Worm (Caenorhabditis elegans): Measurements from ENCODE around the gene rla-2.
A peak's percentile ranks its signal among the peaks of the same experiment; 100 is the strongest.

Gene rla-2

DNA sequence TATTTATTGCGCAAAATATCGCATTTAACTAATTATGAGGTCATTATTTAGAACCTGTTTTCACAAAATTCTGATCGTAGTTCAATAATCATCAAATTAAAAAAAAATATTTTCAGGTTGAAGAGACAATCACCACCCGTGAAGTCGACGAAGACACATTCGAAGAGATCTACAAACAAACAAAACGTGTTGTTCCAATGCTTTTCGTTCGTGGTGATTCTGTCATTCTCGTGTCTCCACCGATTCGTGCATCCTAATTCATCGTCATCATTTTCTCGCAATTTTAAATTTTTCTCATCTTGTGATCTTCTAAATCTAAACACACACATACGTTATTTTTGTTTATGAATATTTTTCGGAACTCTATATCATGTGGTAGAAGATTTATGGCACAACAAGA, 18.7 kb upstream of the rla-2 start (continued):
- TF ChIP-seq bed-2 (GFP tag; IDR thresholded peaks at IDR 0.05) (no peak), snpc-4 (GFP tag; optimal IDR thresholded peaks at IDR 0.05) (no peak), snpc-4 (tag; optimal IDR thresholded peaks at IDR 0.05) (no peak), xnd-1 (tag; optimal IDR thresholded peaks at IDR 0.05) (no peak), egrh-3 (GFP tag; IDR thresholded peaks at IDR 0.05) (no peak), efl-1 (GFP tag; optimal IDR thresholded peaks at IDR 0.05) (no peak), ceh-91 (GFP tag; IDR thresholded peaks at IDR 0.05) (no peak), ztf-26 (tag; optimal IDR thresholded peaks at IDR 0.05) (no peak), cebp-1 (GFP tag; IDR thresholded peaks at IDR 0.05) (no peak), cebp-1 (tag; optimal IDR thresholded peaks at IDR 0.05) (peak; percentile 56), snpc-1.1 (tag; optimal IDR thresholded peaks at IDR 0.05; ENCODE audit: insufficient read depth) (no peak), lsl-1 (GFP tag; optimal IDR thresholded peaks at IDR 0.05) (no peak), tbx-9 (tag; optimal IDR thresholded peaks at IDR 0.05; ENCODE audit: borderline replicate concordance) (no peak), bed-1 (GFP tag; IDR thresholded peaks at IDR 0.05) (no peak), chd-7 (tag; optimal IDR thresholded peaks at IDR 0.05) (no peak), unc-62 (GFP tag; optimal IDR thresholded peaks at IDR 0.05) (no peak), ztf-22 (GFP tag; optimal IDR thresholded peaks at IDR 0.05) (no peak), attf-3 (GFP tag; conservative IDR thresholded peaks at IDR 0.05) (no peak), lir-1 (GFP tag; conservative IDR thresholded peaks at IDR 0.05) (no peak), die-1 (tag; optimal IDR thresholded peaks at IDR 0.05) (no peak), F49E8.2 (tag; optimal IDR thresholded peaks at IDR 0.05; ENCODE audit: insufficient read depth) (no peak), rec-8 (tag; optimal IDR thresholded peaks at IDR 0.05) (no peak), tbp1 (GFP tag; optimal IDR thresholded peaks at IDR 0.05) (no peak), nfya-1 (tag; optimal IDR thresholded peaks at IDR 0.05; ENCODE audit: borderline replicate concordance, insufficient read depth) (no peak), snpc-1.3 (tag; optimal IDR thresholded peaks at IDR 0.05; ENCODE audit: insufficient read depth) (no peak), athp-1 (tag; optimal IDR thresholded peaks at IDR 0.05) (no peak), hlh-26 (GFP tag; conservative IDR thresholded peaks at IDR 0.05) (no peak), nhr-80 (tag; optimal IDR thresholded peaks at IDR 0.05) (no peak)

DNA sequence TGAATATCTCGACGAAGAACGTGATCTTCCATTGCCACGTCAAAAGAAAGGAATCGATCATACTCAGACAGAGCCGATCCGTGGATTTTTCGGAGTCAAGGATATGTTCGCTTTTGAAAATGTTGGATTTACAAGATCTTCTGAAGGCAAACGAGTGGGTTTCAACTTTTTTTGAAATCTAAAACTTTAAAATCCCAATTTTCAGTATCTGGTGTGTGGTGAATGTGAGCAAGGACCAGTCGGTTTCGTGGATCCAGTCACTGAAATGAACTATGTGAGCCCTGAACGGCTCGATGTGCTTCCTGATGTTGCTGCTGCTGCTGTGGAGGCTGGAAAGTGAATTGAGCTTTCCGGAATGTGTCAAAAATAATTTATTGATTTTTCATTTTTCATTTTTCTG, 16.8 kb upstream of the rla-2 start, which contains the start of gene lsm-3:
Gene lsm-3, plus strand, starts transcription at position 301 of the 400 bp plus-strand sequence.
- TF ChIP-seq C17E4.6 (GFP tag; IDR thresholded peaks at IDR 0.05): no peak
- TF ChIP-seq ztf-6 (GFP tag; IDR thresholded peaks at IDR 0.05): no peak
- TF ChIP-seq B0035.1 (tag; optimal IDR thresholded peaks at IDR 0.05): no peak
- no peak for TF ChIP-seq nhr-90 (tag; optimal IDR thresholded peaks at IDR 0.05)
- no peak for TF ChIP-seq chd-7 (tag; optimal IDR thresholded peaks at IDR 0.05)
- no peak for TF ChIP-seq snpc-3.4 (tag; optimal IDR thresholded peaks at IDR 0.05)
- no peak for TF ChIP-seq ama-1 (optimal IDR thresholded peaks at IDR 0.05)
- no peak for TF ChIP-seq ama-1 (GFP tag; optimal IDR thresholded peaks at IDR 0.05)
- no peak for TF ChIP-seq die-1 (tag; optimal IDR thresholded peaks at IDR 0.05)
- no peak for TF ChIP-seq mel-28 (tag; optimal IDR thresholded peaks at IDR 0.05; ENCODE audit: borderline replicate concordance)
- no peak for TF ChIP-seq hsf-1 (GFP tag; IDR thresholded peaks at IDR 0.05)
- TF ChIP-seq madf-10 (tag; optimal IDR thresholded peaks at IDR 0.05): no peak
- no peak for TF ChIP-seq tbx-9 (tag; optimal IDR thresholded peaks at IDR 0.05; ENCODE audit: borderline replicate concordance)
- no peak for TF ChIP-seq nfya-1 (tag; optimal IDR thresholded peaks at IDR 0.05; ENCODE audit: borderline replicate concordance, insufficient read depth)
- no peak for TF ChIP-seq attf-6 (GFP tag; IDR thresholded peaks at IDR 0.05)

Data from whole organism, young adult.